Worm (Caenorhabditis elegans) whole organism, early embryonic: ENCODE data around the gene mlc-3.

Experiments used
- F13C5.2 ChIP-seq: sonication (generic microtip); optimal IDR thresholded peaks from 2 replicates; lab custom pipeline; 2017; ENCODE audit warnings: mild to moderate bottlenecking, missing genetic modification characterization, inconsistent platforms, missing compliant biosample characterization
- ama-1 ChIP-seq: fragments of 150-350 bp; optimal IDR thresholded peaks from 2 replicates; lab custom pipeline; 2014
- ceh-36 ChIP-seq: sonication (generic microtip); optimal IDR thresholded peaks from 2 replicates; lab custom pipeline; 2016; ENCODE audit warnings: missing genetic modification characterization, inconsistent platforms, missing compliant biosample characterization
- ets-7 ChIP-seq: sonication (generic microtip); optimal IDR thresholded peaks from 2 replicates; lab custom pipeline; 2016; ENCODE audit warnings: missing genotype, missing genetic modification characterization, missing compliant biosample characterization
- flt-1 ChIP-seq: fragments of 200-800 bp; sonication (Bioruptor generic); IDR thresholded peaks from 2 replicates; pipeline ENCODE4 v1.3.6; 2022; ENCODE audit warnings: missing genetic modification characterization, missing compliant biosample characterization
- hmbx-1 ChIP-seq: sonication (generic microtip); optimal IDR thresholded peaks from 2 replicates; lab custom pipeline; 2016; ENCODE audit warnings: mild to moderate bottlenecking, missing genetic modification characterization, missing compliant biosample characterization
- hnd-1 ChIP-seq: sonication (generic microtip); optimal IDR thresholded peaks from 2 replicates; lab custom pipeline; 2016; ENCODE audit warnings: missing genetic modification characterization, missing compliant biosample characterization
- pes-1 ChIP-seq: fragments of 200-800 bp; sonication (Bioruptor generic); IDR thresholded peaks from 2 replicates; pipeline ENCODE4 v1.3.6; 2022; ENCODE audit warnings: missing genetic modification reagents, missing genetic modification characterization, missing compliant biosample characterization
- scrt-1 ChIP-seq: fragments of 200-800 bp; sonication (Bioruptor generic); IDR thresholded peaks from 2 replicates; pipeline ENCODE4 v1.3.6; 2022; ENCODE audit warnings: missing genetic modification characterization, missing compliant biosample characterization
- sea-1 ChIP-seq: fragments of 200-800 bp; sonication (Bioruptor generic); conservative IDR thresholded peaks from 2 replicates; pipeline ENCODE4 v1.3.6; 2022; ENCODE audit warnings: missing genetic modification characterization, missing compliant biosample characterization
- tbx-11 ChIP-seq: fragments of 200-800 bp; sonication (Bioruptor generic); IDR thresholded peaks from 2 replicates; pipeline ENCODE4 v1.3.6; 2022; ENCODE audit warnings: missing genetic modification characterization, missing compliant biosample characterization
- tra-4 ChIP-seq: sonication (generic microtip); optimal IDR thresholded peaks from 2 replicates; lab custom pipeline; 2017; ENCODE audit warnings: missing genetic modification characterization, missing compliant biosample characterization

- no peak for TF ChIP-seq flt-1
- no peak for TF ChIP-seq ets-7 (tag; lab: Kevin White, UChicago)
- TF ChIP-seq hnd-1 (tag; lab: Kevin White, UChicago) = no peak
- TF ChIP-seq scrt-1 = no peak
- TF ChIP-seq ceh-36 (tag; lab: Kevin White, UChicago) = no peak
- TF ChIP-seq hmbx-1 (tag; lab: Kevin White, UChicago) = no peak
- no peak for TF ChIP-seq tra-4 (tag; lab: Kevin White, UChicago)
- TF ChIP-seq ama-1 (lab: Kevin White, UChicago) = no peak
- TF ChIP-seq tbx-11 (GFP tag; lab: Robert Waterston, UW) = no peak
- no peak for TF ChIP-seq F13C5.2 (tag; lab: Kevin White, UChicago)
- TF ChIP-seq pes-1 (GFP tag; lab: Robert Waterston, UW) = no peak
- no peak for TF ChIP-seq sea-1
Measured at ce11 chrIII:5546309-5546708, 18.5 kb upstream of the mlc-3 start.
